Fruit fly (Drosophila melanogaster) whole organism, embryonic: Measurements from ENCODE around the gene Elp4.

Source experiments
- Atf3 ChIP-seq: fragments of 200-800 bp; sonication (Bioruptor generic); optimal IDR thresholded peaks from 3 replicates; lab custom pipeline; 2016; ENCODE audit warnings: missing biosample characterization, missing genetic modification characterization
- Atf6 ChIP-seq: fragments of 200-800 bp; sonication (Bioruptor generic); IDR thresholded peaks from 2 replicates; pipeline ENCODE4 v1.3.6; 2022; ENCODE audit warnings: missing biosample characterization, missing genetic modification characterization
- CG10543 ChIP-seq: fragments of 200-800 bp; sonication (Bioruptor generic); optimal IDR thresholded peaks from 3 replicates; lab custom pipeline; 2017; ENCODE audit warnings: missing biosample characterization, mild to moderate bottlenecking, missing genetic modification characterization, moderate library complexity
- CG12391 ChIP-seq: fragments of 200-800 bp; sonication (Bioruptor generic); optimal IDR thresholded peaks from 3 replicates; lab custom pipeline; 2018; ENCODE audit warnings: missing biosample characterization, mild to moderate bottlenecking, missing genetic modification characterization, moderate library complexity
- CG12769 ChIP-seq: fragments of 200-800 bp; sonication (Bioruptor generic); optimal IDR thresholded peaks from 2 replicates; lab custom pipeline; 2019; ENCODE audit warnings: missing biosample characterization, mild to moderate bottlenecking, missing genetic modification characterization, moderate library complexity
- CG13424 ChIP-seq: fragments of 200-800 bp; sonication (Bioruptor generic); optimal IDR thresholded peaks from 2 replicates; lab custom pipeline; 2019; ENCODE audit warnings: missing biosample characterization, mild to moderate bottlenecking, missing genetic modification characterization, moderate library complexity
- CG18764 ChIP-seq: fragments of 200-800 bp; sonication (Bioruptor generic); optimal IDR thresholded peaks from 3 replicates; lab custom pipeline; 2016; ENCODE audit warnings: missing biosample characterization, missing genetic modification characterization
- CG2199 ChIP-seq: fragments of 200-800 bp; sonication (Bioruptor generic); IDR thresholded peaks from 3 replicates; pipeline ENCODE4 v1.3.6; 2022; ENCODE audit warnings: missing biosample characterization, missing genetic modification characterization
- CG31365 ChIP-seq: fragments of 200-800 bp; sonication (Bioruptor generic); optimal IDR thresholded peaks from 2 replicates; lab custom pipeline; 2018; ENCODE audit warnings: missing biosample characterization, mild to moderate bottlenecking, missing genetic modification characterization
- CG31388 ChIP-seq: fragments of 200-800 bp; sonication (Bioruptor generic); optimal IDR thresholded peaks from 2 replicates; lab custom pipeline; 2016; ENCODE audit warnings: missing biosample characterization, missing genetic modification characterization
- CG31441 ChIP-seq: fragments of 200-800 bp; sonication (Bioruptor generic); IDR thresholded peaks from 2 replicates; pipeline ENCODE4 v1.3.6; 2022; ENCODE audit warnings: missing biosample characterization, missing genetic modification characterization
- CG3281 ChIP-seq: fragments of 200-800 bp; sonication (Bioruptor generic); optimal IDR thresholded peaks from 3 replicates; lab custom pipeline; 2017; ENCODE audit warnings: missing biosample characterization, mild to moderate bottlenecking, missing genetic modification characterization
- CG3407 ChIP-seq: fragments of 200-800 bp; sonication (Bioruptor generic); optimal IDR thresholded peaks from 2 replicates; lab custom pipeline; 2018; ENCODE audit warnings: missing biosample characterization, mild to moderate bottlenecking, missing genetic modification characterization
- CG4328 ChIP-seq: fragments of 200-800 bp; sonication (Bioruptor generic); optimal IDR thresholded peaks from 3 replicates; lab custom pipeline; 2017; ENCODE audit warnings: missing biosample characterization, missing genetic modification reagents, missing genetic modification characterization
- CG43689 ChIP-seq: fragments of 200-800 bp; sonication (Bioruptor generic); IDR thresholded peaks from 2 replicates; pipeline ENCODE4 v1.3.6; 2022; ENCODE audit warnings: missing biosample characterization, missing genetic modification characterization
- CG6272 ChIP-seq: fragments of 200-800 bp; sonication (Bioruptor generic); IDR thresholded peaks from 2 replicates; pipeline ENCODE4 v1.3.6; 2022; ENCODE audit warnings: missing biosample characterization, missing genetic modification characterization
- CG6654 ChIP-seq: fragments of 200-800 bp; sonication (Bioruptor generic); optimal IDR thresholded peaks from 2 replicates; lab custom pipeline; 2017; ENCODE audit warnings: missing biosample characterization, mild to moderate bottlenecking, missing genetic modification characterization
- CG6689 ChIP-seq: fragments of 200-800 bp; sonication (Bioruptor generic); IDR thresholded peaks from 2 replicates; pipeline ENCODE4 v1.3.6; 2022; ENCODE audit warnings: missing biosample characterization, missing genetic modification characterization
- CG7556 ChIP-seq: fragments of 200-800 bp; sonication (Bioruptor generic); optimal IDR thresholded peaks from 2 replicates; lab custom pipeline; 2017; ENCODE audit warnings: missing biosample characterization, mild to moderate bottlenecking, missing genetic modification characterization
- CG7839 ChIP-seq: fragments of 200-800 bp; sonication (Bioruptor generic); optimal IDR thresholded peaks from 3 replicates; lab custom pipeline; 2018; ENCODE audit warnings: missing biosample characterization, mild to moderate bottlenecking, missing genetic modification characterization, moderate library complexity
- CG8924 ChIP-seq: fragments of 200-800 bp; optimal IDR thresholded peaks from 3 replicates; lab custom pipeline; 2019; ENCODE audit warnings: missing biosample characterization, mild to moderate bottlenecking, missing genetic modification characterization, moderate library complexity
- Gsc ChIP-seq: fragments of 200-800 bp; sonication (Bioruptor generic); IDR thresholded peaks from 2 replicates; pipeline ENCODE4 v1.3.6; 2022; ENCODE audit warnings: missing biosample characterization, missing genetic modification characterization
- Lhr ChIP-seq: fragments of 200-800 bp; sonication (Bioruptor generic); optimal IDR thresholded peaks from 3 replicates; lab custom pipeline; 2017; ENCODE audit warnings: mild to moderate bottlenecking, missing biosample characterization, missing genetic modification reagents, missing genetic modification characterization
- Med ChIP-seq: fragments of 200-800 bp; sonication (Bioruptor generic); peaks from one replicate; lab custom pipeline; 2016; ENCODE audit warnings: missing biosample characterization, missing genetic modification characterization, mild to moderate bottlenecking, inconsistent platforms, moderate library complexity
- Pdp1 ChIP-seq, 2 experiments: fragments of 200-800 bp; sonication (Bioruptor generic); optimal IDR thresholded peaks; 3 replicates each; lab custom pipeline; 2016; ENCODE audit warnings: missing biosample characterization in 2 of 2, missing genetic modification characterization in 2 of 2, mild to moderate bottlenecking in 1 of 2, moderate library complexity in 1 of 2
- Sox102F ChIP-seq: fragments of 200-800 bp; sonication (Bioruptor generic); optimal IDR thresholded peaks from 2 replicates; lab custom pipeline; 2018; ENCODE audit warnings: missing biosample characterization, mild to moderate bottlenecking, missing genetic modification characterization, moderate library complexity
- Ssrp ChIP-seq: fragments of 200-800 bp; sonication (Bioruptor generic); optimal IDR thresholded peaks from 2 replicates; lab custom pipeline; 2018; ENCODE audit warnings: missing biosample characterization, mild to moderate bottlenecking, missing genetic modification characterization, moderate library complexity
- TFAM ChIP-seq: fragments of 200-800 bp; sonication (Bioruptor generic); optimal IDR thresholded peaks from 2 replicates; lab custom pipeline; 2017; ENCODE audit warnings: missing biosample characterization, missing genetic modification characterization, inconsistent platforms
- Trl ChIP-seq, 3 experiments: fragments of >200 bp in 2 of 3; fragments of 200-800 bp in 1 of 3; sonication (Bioruptor generic) in 1 of 3; optimal IDR thresholded peaks; 2 replicates in 1 of 3; 3 replicates in 2 of 3; lab custom pipeline; 2016 to 2017; ENCODE audit warnings: missing biosample characterization in 1 of 3, missing genetic modification characterization in 1 of 3
- ap ChIP-seq: fragments of 200-800 bp; sonication (Bioruptor generic); IDR thresholded peaks from 2 replicates; pipeline ENCODE4 v1.3.6; 2022; ENCODE audit warnings: missing biosample characterization, missing genetic modification characterization
- ase ChIP-seq: fragments of 200-800 bp; sonication (Bioruptor generic); IDR thresholded peaks from 3 replicates; pipeline ENCODE4 v1.3.6; 2022; ENCODE audit warnings: missing biosample characterization, missing genetic modification characterization
- cad ChIP-seq: fragments of >200 bp; optimal IDR thresholded peaks from 2 replicates; lab custom pipeline; 2017; ENCODE audit warnings: missing biosample characterization, missing genetic modification characterization
- corto ChIP-seq: fragments of 200-800 bp; sonication (Bioruptor generic); optimal IDR thresholded peaks from 2 replicates; lab custom pipeline; 2016; ENCODE audit warnings: missing biosample characterization, mild to moderate bottlenecking, missing genetic modification characterization, moderate library complexity
- danr ChIP-seq: fragments of 200-800 bp; sonication (Bioruptor generic); IDR thresholded peaks from 2 replicates; pipeline ENCODE4 v1.3.6; 2022; ENCODE audit warnings: missing biosample characterization, missing genetic modification characterization
- dimm ChIP-seq: fragments of 200-800 bp; sonication (Bioruptor generic); IDR thresholded peaks from 2 replicates; pipeline ENCODE4 v1.3.6; 2022; ENCODE audit warnings: missing biosample characterization, missing genetic modification characterization
- emc ChIP-seq: fragments of 200-800 bp; sonication (Bioruptor generic); optimal IDR thresholded peaks from 2 replicates; lab custom pipeline; 2016; ENCODE audit warnings: missing biosample characterization, missing genetic modification characterization
- fd102C ChIP-seq: fragments of 200-800 bp; sonication (Bioruptor generic); optimal IDR thresholded peaks from 2 replicates; lab custom pipeline; 2018; ENCODE audit warnings: missing biosample characterization, mild to moderate bottlenecking, missing genetic modification characterization, moderate library complexity
- fru ChIP-seq: fragments of >200 bp; optimal IDR thresholded peaks from 2 replicates; lab custom pipeline; 2017
- hth ChIP-seq: fragments of >200 bp; optimal IDR thresholded peaks from 2 replicates; lab custom pipeline; 2017; ENCODE audit warnings: inconsistent platforms
- ind ChIP-seq: fragments of 200-800 bp; sonication (Bioruptor generic); optimal IDR thresholded peaks from 3 replicates; lab custom pipeline; 2016; ENCODE audit warnings: missing biosample characterization, missing genetic modification characterization
- maf-S ChIP-seq: fragments of 200-800 bp; sonication (Bioruptor generic); optimal IDR thresholded peaks from 2 replicates; lab custom pipeline; 2016; ENCODE audit warnings: missing biosample characterization, missing genetic modification characterization
- pros ChIP-seq: fragments of 200-800 bp; sonication (Bioruptor generic); optimal IDR thresholded peaks from 3 replicates; lab custom pipeline; 2019; ENCODE audit warnings: missing biosample characterization, mild to moderate bottlenecking, missing genetic modification characterization, moderate library complexity
- row ChIP-seq: fragments of 200-800 bp; sonication (Bioruptor generic); IDR thresholded peaks from 3 replicates; pipeline ENCODE4 v1.3.6; 2022; ENCODE audit warnings: missing biosample characterization, missing genetic modification characterization
- scrt ChIP-seq: fragments of 200-800 bp; sonication (Bioruptor generic); optimal IDR thresholded peaks from 2 replicates; lab custom pipeline; 2018; ENCODE audit warnings: missing biosample characterization, mild to moderate bottlenecking, missing genetic modification characterization, moderate library complexity
- sd ChIP-seq: fragments of 200-800 bp; sonication (Bioruptor generic); optimal IDR thresholded peaks from 3 replicates; lab custom pipeline; 2018; ENCODE audit warnings: missing biosample characterization, mild to moderate bottlenecking, missing genetic modification characterization, moderate library complexity
- sim ChIP-seq: fragments of 200-800 bp; sonication (Bioruptor generic); IDR thresholded peaks from 2 replicates; pipeline ENCODE4 v1.3.6; 2022; ENCODE audit warnings: missing biosample characterization, missing genetic modification characterization
- sna ChIP-seq: fragments of 200-800 bp; sonication (Bioruptor generic); IDR thresholded peaks from 2 replicates; pipeline ENCODE4 v1.3.6; 2022; ENCODE audit warnings: missing biosample characterization, missing genetic modification characterization; ENCODE audit not compliant: partially characterized antibody
- stwl ChIP-seq: fragments of 200-800 bp; sonication (Bioruptor generic); optimal IDR thresholded peaks from 3 replicates; lab custom pipeline; 2018; ENCODE audit warnings: missing biosample characterization, mild to moderate bottlenecking, missing genetic modification characterization, moderate library complexity
- tin ChIP-seq: fragments of 200-800 bp; sonication (Bioruptor generic); optimal IDR thresholded peaks from 3 replicates; lab custom pipeline; 2016; ENCODE audit warnings: missing biosample characterization, missing genetic modification characterization
- tio ChIP-seq: fragments of 200-800 bp; sonication (Bioruptor generic); optimal IDR thresholded peaks from 2 replicates; lab custom pipeline; 2017; ENCODE audit warnings: missing biosample characterization, missing genetic modification characterization, inconsistent platforms
- ttk ChIP-seq: fragments of 200-800 bp; sonication (Bioruptor generic); IDR thresholded peaks from 2 replicates; pipeline ENCODE4 v2.1.2; 2022; ENCODE audit warnings: missing biosample characterization, missing genetic modification characterization

Elp4 gene

DNA sequence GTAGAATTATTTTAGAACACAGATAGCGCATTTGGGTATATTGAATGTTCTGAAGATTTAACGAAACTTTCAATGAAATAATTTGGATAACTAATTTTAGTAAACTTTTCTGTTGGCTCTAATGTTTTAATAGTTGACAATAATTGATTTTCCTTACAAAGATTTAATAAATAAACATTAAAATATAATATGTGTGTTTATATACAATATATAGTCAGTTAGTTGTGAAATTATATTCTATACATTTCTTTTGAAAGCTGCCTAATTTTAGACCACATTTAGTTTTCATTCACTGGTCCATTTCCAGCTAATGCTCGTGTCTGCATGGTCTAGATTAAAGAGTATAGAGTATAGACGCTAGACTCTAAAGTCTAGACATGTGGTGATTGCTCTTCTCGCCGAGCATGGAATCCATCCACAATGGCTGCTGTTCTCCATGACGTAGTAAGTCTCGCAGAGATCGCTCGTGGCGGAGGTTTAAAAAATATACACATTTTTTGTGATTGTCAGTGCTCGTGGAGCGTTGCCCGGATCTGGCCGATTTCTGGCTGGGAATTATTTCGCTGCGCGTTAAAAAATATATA is 35.0 kb downstream of the Elp4 start, which contains the start of gene GluRIIB (continued):
- TF ChIP-seq sna (GFP tag; lab: Robert Waterston, UW) (no peak), Gsc (GFP tag; lab: Robert Waterston, UW) (no peak), ase (no peak), fd102C (GFP tag; lab: Kevin White, UChicago) (no peak), ind (no peak), CG3407 (GFP tag; lab: Kevin White, UChicago) (no peak), ap (GFP tag; lab: Robert Waterston, UW) (no peak), scrt (GFP tag; lab: Kevin White, UChicago) (no peak), fru (lab: Kevin White, UChicago) (no peak), CG43689 (GFP tag; lab: Robert Waterston, UW) (no peak), Lhr (GFP tag; lab: Kevin White, UChicago) (no peak), maf-S (GFP tag; lab: Kevin White, UChicago) (no peak), Pdp1 (GFP tag; optimal IDR thresholded peaks at IDR 0.05; lab: Kevin White, UChicago) (no peak), CG7556 (GFP tag; lab: Kevin White, UChicago) (peak; percentile 12), CG13424 (tag; lab: Kevin White, UChicago) (peak; percentile 52), sd (tag; lab: Kevin White, UChicago) (peak; percentile 16), Atf3 (GFP tag; lab: Kevin White, UChicago) (no peak), CG6272 (no peak), CG31388 (GFP tag; lab: Kevin White, UChicago) (no peak), tio (no peak), ttk (GFP tag; lab: Robert Waterston, UW) (no peak), CG8924 (tag; lab: Kevin White, UChicago) (peak; percentile 25), Sox102F (peak; percentile 43), stwl (no peak), Ssrp (tag; lab: Kevin White, UChicago) (peak; percentile 19), CG31365 (tag; lab: Kevin White, UChicago) (no peak), CG7839 (tag; lab: Kevin White, UChicago) (peak; percentile 26), cad (GFP tag; lab: Kevin White, UChicago) (no peak), CG12391 (peak; percentile 8), hth (lab: Kevin White, UChicago) (no peak), CG3281 (GFP tag; lab: Kevin White, UChicago) (no peak), corto (GFP tag; lab: Kevin White, UChicago) (no peak), CG10543 (peak; percentile 34), CG6654 (GFP tag; lab: Kevin White, UChicago) (no peak), CG18764 (GFP tag; lab: Kevin White, UChicago) (no peak), Med (GFP tag; lab: Kevin White, UChicago) (peak; percentile 43), CG2199 (GFP tag; lab: Robert Waterston, UW) (no peak), row (GFP tag; lab: Robert Waterston, UW) (peak; percentile 26; the same call in 1 of the 3 replicates), dimm (GFP tag; lab: Robert Waterston, UW) (no peak), tin (no peak), danr (GFP tag; lab: Robert Waterston, UW) (no peak), Trl (optimal IDR thresholded peaks at IDR 0.05; lab: Kevin White, UChicago) (peak; percentile 3 to 5), Trl (GFP tag; optimal IDR thresholded peaks at IDR 0.05; lab: Kevin White, UChicago) (no peak), emc (GFP tag; lab: Kevin White, UChicago) (no peak), Atf6 (GFP tag; lab: Robert Waterston, UW) (no peak), pros (GFP tag; lab: Kevin White, UChicago) (no peak), TFAM (no peak), CG12769 (tag; lab: Kevin White, UChicago) (peak; percentile 2), CG4328 (GFP tag; lab: Kevin White, UChicago) (no peak), CG6689 (GFP tag; lab: Robert Waterston, UW) (no peak), sim (GFP tag; lab: Robert Waterston, UW) (no peak), CG31441 (GFP tag; lab: Robert Waterston, UW) (peak; percentile 4; the same call in 1 of the 2 replicates)
